Fruit fly (Drosophila melanogaster): ENCODE data around the gene Rab1.

Rab1 gene

dm6 chr3R:21223453-21224057 lies 45.3 kb downstream of the Rab1 start, which contains the start of the genes CG3337 and Nelf-A (continued):
- TF ChIP-seq Lim3 (GFP tag; IDR thresholded peaks at IDR 0.05) (no peak), Taf1 (GFP tag; IDR thresholded peaks at IDR 0.05) (no peak), ham (GFP tag; IDR thresholded peaks at IDR 0.05) (no peak), unpg (GFP tag; optimal IDR thresholded peaks at IDR 0.05) (peak; percentile 18), CG9609 (GFP tag; optimal IDR thresholded peaks at IDR 0.05) (peak; percentile 80), NK7.1 (GFP tag; optimal IDR thresholded peaks at IDR 0.05) (peak; percentile 51), CG31388 (GFP tag; optimal IDR thresholded peaks at IDR 0.05) (no peak), bowl (GFP tag; IDR thresholded peaks at IDR 0.05) (no peak), CG1647 (GFP tag; optimal IDR thresholded peaks at IDR 0.05) (peak; percentile 75), hkb (optimal IDR thresholded peaks at IDR 0.05) (no peak), hkb (GFP tag; IDR thresholded peaks at IDR 0.05) (peak; percentile 42), CG1602 (GFP tag; optimal IDR thresholded peaks at IDR 0.05) (peak; percentile 51), tio (GFP tag; optimal IDR thresholded peaks at IDR 0.05) (no peak), Side (GFP tag; optimal IDR thresholded peaks at IDR 0.05) (peak; percentile 56), CG11723 (GFP tag; optimal IDR thresholded peaks at IDR 0.05) (no peak), dati (GFP tag; IDR thresholded peaks at IDR 0.05) (no peak), Aef1 (GFP tag; IDR thresholded peaks at IDR 0.05) (peak; percentile 56; the same call in 2 of the 3 replicates), Asciz (GFP tag; optimal IDR thresholded peaks at IDR 0.05) (no peak), CG6854 (GFP tag; optimal IDR thresholded peaks at IDR 0.05) (no peak), CG11695 (GFP tag; IDR thresholded peaks at IDR 0.05) (no peak), CG17385 (GFP tag; optimal IDR thresholded peaks at IDR 0.05) (peak; percentile 2), CG14965 (GFP tag; optimal IDR thresholded peaks at IDR 0.05; ENCODE audit: borderline replicate concordance) (no peak), HLH3B (GFP tag; IDR thresholded peaks at IDR 0.05) (peak; percentile 37), Mad (GFP tag; optimal IDR thresholded peaks at IDR 0.05) (peak; percentile 81), crp (GFP tag; optimal IDR thresholded peaks at IDR 0.05) (peak in 1 of 2 experiments; percentile 53), CG18476 (GFP tag; optimal IDR thresholded peaks at IDR 0.05) (peak; percentile 29), Gug (GFP tag; IDR thresholded peaks at IDR 0.05) (peak; percentile 77), CG34422 (GFP tag; IDR thresholded peaks at IDR 0.05) (peak; percentile 91), kni (GFP tag; optimal IDR thresholded peaks at IDR 0.05) (no peak), HLHmδ (GFP tag; optimal IDR thresholded peaks at IDR 0.05) (peak; percentile 67), CG8388 (GFP tag; optimal IDR thresholded peaks at IDR 0.05) (no peak), Kr (GFP tag; optimal IDR thresholded peaks at IDR 0.05) (no peak), Hand (GFP tag; optimal IDR thresholded peaks at IDR 0.05) (no peak), mld (GFP tag; IDR thresholded peaks at IDR 0.05; ENCODE audit: partially characterized antibody) (peak; percentile 72; the same call in 1 of the 3 replicates), Elba2 (GFP tag; optimal IDR thresholded peaks at IDR 0.05) (peak; percentile 78), sug (tag; optimal IDR thresholded peaks at IDR 0.05) (peak; percentile 97), sens-2 (GFP tag; IDR thresholded peaks at IDR 0.05) (no peak), insv (GFP tag; optimal IDR thresholded peaks at IDR 0.05) (peak in 1 of 2 experiments; percentile 58), inv (GFP tag; IDR thresholded peaks at IDR 0.05; ENCODE audit: partially characterized antibody) (peak; percentile 80), Rx (GFP tag; IDR thresholded peaks at IDR 0.05) (peak; percentile 59), gfzf (GFP tag; optimal IDR thresholded peaks at IDR 0.05) (peak; percentile 39), Stat92E (GFP tag; optimal IDR thresholded peaks at IDR 0.05) (no peak), CG2116 (GFP tag; optimal IDR thresholded peaks at IDR 0.05) (peak; percentile 69), wdn (GFP tag; IDR thresholded peaks at IDR 0.05) (no peak), ftz-f1 (GFP tag; optimal IDR thresholded peaks at IDR 0.05) (peak; percentile 60), ems (GFP tag; optimal IDR thresholded peaks at IDR 0.05) (peak; percentile 64), dysf (GFP tag; IDR thresholded peaks at IDR 0.05) (peak; percentile 70), esg (GFP tag; conservative IDR thresholded peaks at IDR 0.05) (no peak), CG14710 (tag; optimal IDR thresholded peaks at IDR 0.05) (peak; percentile 100), CG9932 (GFP tag; IDR thresholded peaks at IDR 0.05) (peak; percentile 92)

All from whole organism, embryonic.